Fruit fly (Drosophila melanogaster): ENCODE data around the gene Rph.
A peak's percentile ranks its signal among the peaks of the same experiment; 100 is the strongest.

The Rph gene

dm6 chrX:10756026-10756561, 1.4 kb downstream of the Rph start:
- TF ChIP-seq CG11504 (tag; optimal IDR thresholded peaks at IDR 0.05) (peak; percentile 48), CG18619 (GFP tag; optimal IDR thresholded peaks at IDR 0.05) (peak; percentile 23), CG2678 (tag; optimal IDR thresholded peaks at IDR 0.05) (peak; percentile 54), CG9932 (GFP tag; IDR thresholded peaks at IDR 0.05) (no peak), CG7839 (tag; optimal IDR thresholded peaks at IDR 0.05) (peak; percentile 2), CG18599 (GFP tag; optimal IDR thresholded peaks at IDR 0.05) (peak; percentile 39), Sox100B (GFP tag; optimal IDR thresholded peaks at IDR 0.05) (peak; percentile 24), repo (GFP tag; optimal IDR thresholded peaks at IDR 0.05) (no peak), Med (GFP tag) (peak; percentile 7), CG30403 (GFP tag; optimal IDR thresholded peaks at IDR 0.05) (peak; percentile 8), CG10274 (GFP tag; optimal IDR thresholded peaks at IDR 0.05) (no peak), Fer1 (GFP tag; optimal IDR thresholded peaks at IDR 0.05) (peak; percentile 2), bsh (GFP tag; optimal IDR thresholded peaks at IDR 0.05) (peak in 1 of 2 experiments; percentile 7), CG12104 (GFP tag; optimal IDR thresholded peaks at IDR 0.05) (peak; percentile 4), slbo (GFP tag; IDR thresholded peaks at IDR 0.05) (no peak), CG18011 (GFP tag; optimal IDR thresholded peaks at IDR 0.05) (no peak), CG9437 (GFP tag; optimal IDR thresholded peaks at IDR 0.05) (peak; percentile 2), cg (GFP tag; optimal IDR thresholded peaks at IDR 0.05) (no peak), Meics (GFP tag; optimal IDR thresholded peaks at IDR 0.05) (peak; percentile 42), lab (GFP tag; optimal IDR thresholded peaks at IDR 0.05) (peak; percentile 24), CG9727 (GFP tag; optimal IDR thresholded peaks at IDR 0.05) (peak; percentile 36), Atf3 (GFP tag; optimal IDR thresholded peaks at IDR 0.05) (no peak), CG2120 (GFP tag; optimal IDR thresholded peaks at IDR 0.05) (peak; percentile 18), CG31441 (GFP tag; IDR thresholded peaks at IDR 0.05) (0 out of 2 replicates have a peak, but pooled peaks have one; percentile 22), gem (tag; optimal IDR thresholded peaks at IDR 0.05) (peak; percentile 17), CG3281 (GFP tag; optimal IDR thresholded peaks at IDR 0.05) (peak; percentile 34), dmrt99B (tag; optimal IDR thresholded peaks at IDR 0.05) (peak; percentile 12), CG34376 (GFP tag; optimal IDR thresholded peaks at IDR 0.05) (peak; percentile 22), grau (tag; optimal IDR thresholded peaks at IDR 0.05) (peak; percentile 16), CG7556 (GFP tag; optimal IDR thresholded peaks at IDR 0.05) (peak; percentile 58), nom (GFP tag; optimal IDR thresholded peaks at IDR 0.05) (peak; percentile 11), ftz-f1 (GFP tag; optimal IDR thresholded peaks at IDR 0.05) (no peak), Hand (GFP tag; optimal IDR thresholded peaks at IDR 0.05) (peak; percentile 16), CG13296 (GFP tag; optimal IDR thresholded peaks at IDR 0.05) (peak; percentile 2), NC2α (GFP tag; optimal IDR thresholded peaks at IDR 0.05) (no peak), CG8281 (tag; optimal IDR thresholded peaks at IDR 0.05) (no peak), Hmr (GFP tag; optimal IDR thresholded peaks at IDR 0.05) (peak; percentile 28), CG7372 (GFP tag; IDR thresholded peaks at IDR 0.05) (0 out of 2 replicates have a peak, but pooled peaks have one; percentile 15)

DNA sequence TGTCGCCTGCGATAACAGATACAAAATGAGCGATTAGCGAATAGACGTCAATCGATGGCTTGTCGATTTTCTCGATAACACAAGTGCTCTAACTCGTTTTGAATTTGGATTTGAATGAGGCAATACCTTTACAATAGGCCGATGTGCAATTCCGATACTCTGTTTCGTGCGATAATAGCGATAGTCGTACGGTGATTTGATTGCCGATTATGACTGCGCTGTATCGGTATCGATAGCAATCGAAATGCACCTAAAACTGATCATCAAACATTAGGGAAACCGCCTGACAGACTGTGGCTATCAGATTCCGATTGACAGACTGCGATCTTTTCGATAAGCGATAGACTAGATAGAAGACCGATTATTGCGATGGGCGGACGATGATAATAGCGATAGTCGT, 5.7 kb downstream of the Rph start:
- TF ChIP-seq CG6813 (GFP tag; optimal IDR thresholded peaks at IDR 0.05) = no peak
- TF ChIP-seq Ets97D (GFP tag; optimal IDR thresholded peaks at IDR 0.05) = no peak
- no peak for TF ChIP-seq CG2678 (tag; optimal IDR thresholded peaks at IDR 0.05)
- TF ChIP-seq CG12744 (GFP tag; optimal IDR thresholded peaks at IDR 0.05) = no peak
- no peak for TF ChIP-seq dmrt11E (tag; optimal IDR thresholded peaks at IDR 0.05)
- peak; percentile 54; the same call in 2 of the 4 replicates for TF ChIP-seq Dll (GFP tag; IDR thresholded peaks at IDR 0.05; ENCODE audit: partially characterized antibody)
- peak; percentile 19; the same call in 1 of the 2 replicates for TF ChIP-seq CG13287 (GFP tag; IDR thresholded peaks at IDR 0.05; ENCODE audit: partially characterized antibody)
- TF ChIP-seq HLH4C (GFP tag; IDR thresholded peaks at IDR 0.05; ENCODE audit: partially characterized antibody) = peak; percentile 64
- TF ChIP-seq CG10267 (tag; optimal IDR thresholded peaks at IDR 0.05) = no peak
- no peak for TF ChIP-seq CG7357 (GFP tag; IDR thresholded peaks at IDR 0.05)
- no peak for TF ChIP-seq pan (optimal IDR thresholded peaks at IDR 0.05)
- no peak for TF ChIP-seq pan (GFP tag; optimal IDR thresholded peaks at IDR 0.05 in 1 of 2, IDR thresholded peaks at IDR 0.05 in 1 of 2)
- TF ChIP-seq Antp (GFP tag; optimal IDR thresholded peaks at IDR 0.05) = no peak
- TF ChIP-seq Poxn (GFP tag; IDR thresholded peaks at IDR 0.05) = no peak

Measured in whole organism, embryonic.